Worm (Caenorhabditis elegans): ENCODE data around the gene Y43B11AR.3.

Gene Y43B11AR.3

ce11 chrIV:7036790-7037189 is 46.7 kb downstream of the Y43B11AR.3 start, which contains the start of gene ufl-1:
Gene ufl-1, minus strand, starts transcription at chrIV:7036859.
- TF ChIP-seq lim-6 (tag; optimal IDR thresholded peaks at IDR 0.05), result no peak
- TF ChIP-seq unc-86 (tag; optimal IDR thresholded peaks at IDR 0.05), result no peak
- no peak for TF ChIP-seq ahr-1 (tag; optimal IDR thresholded peaks at IDR 0.05)
- TF ChIP-seq ceh-14 (tag; optimal IDR thresholded peaks at IDR 0.05), result no peak
- TF ChIP-seq odd-2 (tag; optimal IDR thresholded peaks at IDR 0.05), result no peak
- no peak for TF ChIP-seq hlh-8 (tag; optimal IDR thresholded peaks at IDR 0.05)
- no peak for TF ChIP-seq pat-9 (tag; optimal IDR thresholded peaks at IDR 0.05)
- no peak for TF ChIP-seq ceh-30 (tag; optimal IDR thresholded peaks at IDR 0.05)
- no peak for TF ChIP-seq zip-5 (tag; optimal IDR thresholded peaks at IDR 0.05)
- TF ChIP-seq unc-3 (GFP tag; conservative IDR thresholded peaks at IDR 0.05), result no peak
- no peak for TF ChIP-seq unc-3 (tag; optimal IDR thresholded peaks at IDR 0.05)

- TF ChIP-seq hlh-15 (tag; optimal IDR thresholded peaks at IDR 0.05), result no peak
- TF ChIP-seq gmeb-2 (tag; optimal IDR thresholded peaks at IDR 0.05), result no peak
- no peak for TF ChIP-seq ceh-48 (tag; optimal IDR thresholded peaks at IDR 0.05)
These were observed 47.7 kb downstream of the Y43B11AR.3 start, which contains the start of gene C06G3.3 for ce11 chrIV:7035823-7036222. Gene C06G3.3, plus strand, starts transcription at chrIV:7036123.

DNA sequence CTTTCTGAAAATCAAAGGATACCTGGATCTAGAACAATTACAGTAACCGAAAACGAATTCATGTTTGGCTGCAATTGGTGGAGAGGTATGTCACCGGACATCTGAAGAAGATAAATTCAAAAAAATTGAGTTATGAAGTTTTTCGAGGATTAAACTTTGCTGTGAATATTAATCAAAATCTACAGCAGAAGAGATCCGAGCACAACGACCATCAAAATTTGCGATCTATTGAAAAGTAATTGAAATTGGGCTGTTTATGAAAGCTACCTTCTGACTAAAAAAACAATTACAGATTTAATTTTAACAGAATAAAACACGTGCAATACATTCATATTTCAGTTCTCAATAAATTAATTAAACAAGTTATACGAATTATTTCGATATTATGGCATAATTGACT is 51.1 kb downstream of the Y43B11AR.3 start, which contains the start of gene C06G3.8:
C06G3.8 (minus strand) TSS at position 101 of the 400 bp plus-strand sequence.
- no peak for TF ChIP-seq ceh-24 (tag; optimal IDR thresholded peaks at IDR 0.05)
- no peak for TF ChIP-seq ztf-16 (tag; optimal IDR thresholded peaks at IDR 0.05)
